Fruit fly (Drosophila melanogaster) whole organism, embryonic: ENCODE data around the gene Lrch.

ENCODE experiments used
- CG10979 ChIP-seq: fragments of 200-800 bp; sonication (Bioruptor generic); optimal IDR thresholded peaks from 2 replicates; lab custom pipeline; 2018; ENCODE audit warnings: missing biosample characterization, mild to moderate bottlenecking, missing genetic modification characterization, moderate library complexity
- CG34376 ChIP-seq: fragments of 200-800 bp; sonication (Bioruptor generic); optimal IDR thresholded peaks from 2 replicates; lab custom pipeline; 2018; ENCODE audit warnings: missing biosample characterization, mild to moderate bottlenecking, missing genetic modification characterization
- CG4282 ChIP-seq: fragments of 200-800 bp; sonication (Bioruptor generic); optimal IDR thresholded peaks from 2 replicates; lab custom pipeline; 2016; ENCODE audit warnings: missing biosample characterization, missing genetic modification characterization
- CG5180 ChIP-seq: fragments of 200-800 bp; sonication (Bioruptor generic); optimal IDR thresholded peaks from 3 replicates; lab custom pipeline; 2017; ENCODE audit warnings: missing biosample characterization, missing genetic modification characterization, mild to moderate bottlenecking, moderate library complexity, missing genetic modification reagents
- CG9817 ChIP-seq: fragments of 200-800 bp; sonication (Bioruptor generic); optimal IDR thresholded peaks from 2 replicates; lab custom pipeline; 2018; ENCODE audit warnings: missing biosample characterization, mild to moderate bottlenecking, missing genetic modification characterization, moderate library complexity
- CG9876 ChIP-seq: fragments of 200-800 bp; sonication (Bioruptor generic); optimal IDR thresholded peaks from 2 replicates; lab custom pipeline; 2016; ENCODE audit warnings: missing biosample characterization, missing genetic modification characterization
- Ets65A ChIP-seq: fragments of 200-800 bp; sonication (Bioruptor generic); peaks from one replicate; lab custom pipeline; 2016; ENCODE audit warnings: missing biosample characterization, missing genetic modification characterization
- Kr ChIP-seq: fragments of 200-800 bp; sonication (Bioruptor generic); optimal IDR thresholded peaks from 2 replicates; lab custom pipeline; 2017; ENCODE audit warnings: missing biosample characterization, mild to moderate bottlenecking, missing genetic modification characterization
- Neu2 ChIP-seq: fragments of 200-800 bp; sonication (Bioruptor generic); optimal IDR thresholded peaks from 3 replicates; lab custom pipeline; 2016; ENCODE audit warnings: missing biosample characterization, missing genetic modification characterization, borderline replicate concordance
- ab ChIP-seq: fragments of 200-800 bp; sonication (Bioruptor generic); optimal IDR thresholded peaks from 2 replicates; lab custom pipeline; 2016; ENCODE audit warnings: missing biosample characterization, missing genetic modification characterization
- ewg ChIP-seq: fragments of 200-800 bp; sonication (Bioruptor generic); optimal IDR thresholded peaks from 3 replicates; lab custom pipeline; 2017; ENCODE audit warnings: mild to moderate bottlenecking, missing biosample characterization, missing genetic modification reagents, missing genetic modification characterization
- ken ChIP-seq: fragments of 200-800 bp; sonication (Bioruptor generic); IDR thresholded peaks from 3 replicates; pipeline ENCODE4 v1.3.6; 2022; ENCODE audit warnings: missing biosample characterization, missing genetic modification characterization
- sens ChIP-seq: fragments of 200-800 bp; sonication (Bioruptor generic); peaks from one replicate; lab custom pipeline; 2016; ENCODE audit warnings: missing biosample characterization, missing genetic modification characterization
- stc ChIP-seq: fragments of 200-800 bp; sonication (Bioruptor generic); IDR thresholded peaks from 2 replicates; pipeline ENCODE4 v1.3.6; 2022; ENCODE audit warnings: missing biosample characterization, missing genetic modification characterization
- tx ChIP-seq: fragments of 200-800 bp; sonication (Bioruptor generic); optimal IDR thresholded peaks from 2 replicates; lab custom pipeline; 2016; ENCODE audit warnings: missing biosample characterization, missing genetic modification characterization

The Lrch gene

DNA sequence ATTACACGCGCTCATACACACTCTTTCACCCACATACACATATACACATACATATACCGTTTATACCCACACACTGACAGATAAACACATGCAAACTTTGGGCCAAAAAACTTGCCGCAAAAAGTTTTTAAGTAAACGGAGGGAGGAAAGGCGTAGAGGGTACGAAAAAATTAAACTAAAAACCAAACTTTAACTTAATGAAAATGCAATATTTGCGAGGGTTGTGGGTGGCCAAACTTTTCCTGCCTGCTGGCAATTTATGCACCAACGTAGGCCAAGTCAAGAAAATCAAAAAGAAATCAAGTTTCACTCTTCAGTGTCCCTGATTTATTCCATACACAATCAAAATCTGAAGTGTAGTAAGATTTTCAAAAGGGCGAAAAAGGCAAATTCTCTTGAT, 20.7 kb downstream of the Lrch start, which contains the start of gene CG31804:
Gene CG31804 (plus strand): TSS at position 301 of the 400 bp plus-strand sequence.
- TF ChIP-seq ab = no peak
- TF ChIP-seq stc (GFP tag; lab: Robert Waterston, UW) = no peak
- TF ChIP-seq tx = no peak
- no peak for TF ChIP-seq ewg (GFP tag; lab: Kevin White, UChicago)
- TF ChIP-seq CG10979 = no peak
- TF ChIP-seq CG34376 = no peak
- no peak for TF ChIP-seq CG9876 (GFP tag; lab: Kevin White, UChicago)
- TF ChIP-seq CG4282 (GFP tag; lab: Kevin White, UChicago) = no peak
- no peak for TF ChIP-seq CG5180
- no peak for TF ChIP-seq CG9817 (tag; lab: Kevin White, UChicago)
- TF ChIP-seq sens (GFP tag; lab: Kevin White, UChicago) = no peak
- no peak for TF ChIP-seq ken (GFP tag; lab: Robert Waterston, UW)
- no peak for TF ChIP-seq Neu2 (GFP tag; lab: Kevin White, UChicago)

DNA sequence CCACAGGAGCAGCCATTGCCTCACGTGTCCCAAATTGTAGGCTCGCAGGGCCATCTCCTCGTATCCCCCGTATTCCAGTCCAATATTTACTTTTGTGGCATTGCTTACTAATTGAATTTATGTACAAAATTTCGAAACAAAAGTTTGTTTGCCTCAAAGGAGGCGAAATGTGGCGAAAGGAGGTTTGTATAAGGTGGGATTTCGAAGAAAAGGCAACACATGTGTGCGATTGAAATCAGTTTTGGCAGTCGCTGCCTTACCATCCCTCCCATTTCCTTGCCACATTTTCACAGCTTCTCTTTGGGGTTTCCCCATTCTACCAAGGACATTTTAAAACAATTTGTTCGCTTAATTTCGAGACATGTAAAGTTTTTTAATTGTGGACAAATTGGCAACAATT, 63.3 kb downstream of the Lrch start, which contains the start of gene CG45691:
Gene CG45691 (minus strand): TSS at position 101 of the 400 bp plus-strand sequence.
- TF ChIP-seq Kr (no peak), Ets65A (GFP tag; lab: Kevin White, UChicago) (peak; percentile 22)
- TF ChIP-seq, all 482 proteins: peak for 1
